Fruit fly (Drosophila melanogaster): ENCODE data around the gene AstCC.

DNA sequence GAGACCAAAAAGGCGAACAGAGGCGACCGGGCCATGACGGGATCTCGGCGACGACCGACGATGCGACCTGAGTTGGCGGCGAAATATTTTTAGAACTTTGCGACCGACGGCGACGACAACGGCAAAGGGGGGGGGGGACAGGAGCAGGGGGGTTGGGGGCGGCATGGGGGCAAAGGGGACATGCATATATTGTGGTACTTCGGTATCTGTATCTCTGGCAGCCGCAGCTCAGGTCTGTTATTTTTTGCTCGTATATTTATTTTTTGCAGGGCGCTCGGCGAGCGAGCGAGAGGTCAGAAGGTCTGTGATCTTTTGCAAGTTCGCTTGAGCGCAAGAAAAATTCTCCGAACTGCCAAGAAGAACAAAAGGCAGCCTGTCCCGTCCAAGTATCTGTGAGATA lies 25.8 kb downstream of the AstCC start:
- no peak for TF ChIP-seq Myc (optimal IDR thresholded peaks at IDR 0.05)
- TF ChIP-seq psq (optimal IDR thresholded peaks at IDR 0.05): no peak
- no peak for TF ChIP-seq ttk (optimal IDR thresholded peaks at IDR 0.05)
